Worm (Caenorhabditis elegans) whole organism, L3 larva: Measurements from ENCODE around the gene ZK1098.12.

Experiments used
- ama-1 ChIP-seq: fragments of 150-350 bp; optimal IDR thresholded peaks from 2 replicates; lab custom pipeline; 2018
- ceh-28 ChIP-seq: fragments of 150-350 bp; optimal IDR thresholded peaks from 2 replicates; lab custom pipeline; 2014; ENCODE audit warnings: missing biosample characterization, missing genetic modification reagents, missing genetic modification characterization
- ceh-82 ChIP-seq: fragments of 150-350 bp; optimal IDR thresholded peaks from 2 replicates; lab custom pipeline; 2014; ENCODE audit warnings: missing biosample characterization, missing genetic modification characterization
- daf-12 ChIP-seq: fragments of 150-350 bp; optimal IDR thresholded peaks from 2 replicates; lab custom pipeline; 2014; ENCODE audit warnings: missing biosample characterization, missing genetic modification reagents, missing genetic modification characterization
- fkh-10 ChIP-seq: sonication (generic microtip); optimal IDR thresholded peaks from 2 replicates; lab custom pipeline; 2017; ENCODE audit warnings: missing biosample characterization, missing genetic modification reagents, missing genetic modification characterization
- fos-1 ChIP-seq: fragments of 150-350 bp; optimal IDR thresholded peaks from 2 replicates; lab custom pipeline; 2014; ENCODE audit warnings: missing biosample characterization, missing genetic modification characterization
- nfya-1 ChIP-seq: sonication (generic microtip); optimal IDR thresholded peaks from 2 replicates; lab custom pipeline; 2017; ENCODE audit warnings: missing genetic modification characterization, mild to moderate bottlenecking, missing compliant biosample characterization, antibody characterized with exemption, moderate library complexity; ENCODE audit not compliant: insufficient read depth
- nhr-11 ChIP-seq: fragments of 150-350 bp; optimal IDR thresholded peaks from 2 replicates; lab custom pipeline; 2014; ENCODE audit warnings: missing biosample characterization, missing genetic modification characterization
- nhr-25 ChIP-seq: sonication (generic microtip); optimal IDR thresholded peaks from 2 replicates; lab custom pipeline; 2017; ENCODE audit warnings: missing biosample characterization, missing genetic modification characterization
- nhr-28 ChIP-seq: fragments of 150-350 bp; optimal IDR thresholded peaks from 2 replicates; lab custom pipeline; 2014; ENCODE audit warnings: missing biosample characterization, missing genetic modification characterization
- pqm-1 ChIP-seq: fragments of 150-350 bp; optimal IDR thresholded peaks from 2 replicates; lab custom pipeline; 2017; ENCODE audit warnings: missing biosample characterization, missing genetic modification characterization, inconsistent platforms
- skn-1 ChIP-seq: fragments of 150-350 bp; optimal IDR thresholded peaks from 2 replicates; lab custom pipeline; 2014; ENCODE audit warnings: missing biosample characterization, missing genetic modification characterization
- tbx-2 ChIP-seq: sonication (generic microtip); optimal IDR thresholded peaks from 2 replicates; lab custom pipeline; 2016; ENCODE audit warnings: mild to moderate bottlenecking, missing genetic modification characterization, missing compliant biosample characterization
- unc-62 ChIP-seq: fragments of 150-350 bp; sonication (generic microtip); optimal IDR thresholded peaks from 4 replicates; lab custom pipeline; 2014; ENCODE audit warnings: missing biosample characterization, missing genetic modification reagents, missing genetic modification characterization

DNA sequence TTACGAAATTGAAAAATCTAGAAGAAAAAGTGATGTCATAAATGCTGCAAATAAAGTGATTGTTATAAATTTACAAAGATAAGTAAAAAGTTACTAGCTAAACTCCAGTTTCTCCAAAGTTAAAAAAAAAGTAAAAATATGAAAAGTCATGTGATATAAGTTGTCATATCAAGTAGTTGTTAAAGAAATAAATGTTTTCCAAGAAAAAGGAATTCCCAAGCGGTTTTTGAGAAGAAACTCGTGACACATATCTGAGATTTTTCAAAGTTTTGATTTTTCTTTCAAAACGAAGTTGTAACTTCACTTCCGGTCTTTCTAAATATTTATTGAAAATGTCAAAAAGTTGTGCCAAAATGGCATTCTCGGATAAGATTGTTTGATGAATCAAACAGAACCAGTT is 43.8 kb upstream of the ZK1098.12 start:
- TF ChIP-seq nhr-28 (tag; lab: Kevin White, UChicago) = no peak
- TF ChIP-seq nhr-11 (tag; lab: Kevin White, UChicago) = no peak
- no peak for TF ChIP-seq nfya-1 (tag; lab: Kevin White, UChicago)
- no peak for TF ChIP-seq ama-1 (lab: Kevin White, UChicago)
- no peak for TF ChIP-seq tbx-2 (tag; lab: Kevin White, UChicago)
- no peak for TF ChIP-seq skn-1 (tag; lab: Kevin White, UChicago)
- TF ChIP-seq unc-62 (GFP tag; lab: Kevin White, UChicago) = no peak
- TF ChIP-seq fos-1 (tag; lab: Kevin White, UChicago) = no peak
- TF ChIP-seq pqm-1 = no peak
- no peak for TF ChIP-seq fkh-10 (GFP tag; lab: Kevin White, UChicago)
- no peak for TF ChIP-seq ceh-28
- no peak for TF ChIP-seq nhr-25 (tag; lab: Kevin White, UChicago)
- no peak for TF ChIP-seq ceh-82
- no peak for TF ChIP-seq daf-12
